Worm (Caenorhabditis elegans) whole organism, midembryonic: Measurements from ENCODE around the gene fbxc-24.
"Not testable (repeated sequence)": the region's sequence is repeated elsewhere in the genome, so short reads cannot be mapped to it uniquely, and the experiment has no call there.

Experiments used
- T22C8.4 ChIP-seq: fragments of 200-800 bp; sonication (Bioruptor generic); IDR thresholded peaks from 2 replicates; pipeline ENCODE4 v1.3.6; 2022; ENCODE audit warnings: missing genetic modification characterization, missing compliant biosample characterization
- cog-1 ChIP-seq: sonication (generic microtip); optimal IDR thresholded peaks from 2 replicates; lab custom pipeline; 2016; ENCODE audit warnings: missing genetic modification characterization, missing compliant biosample characterization
- flt-1 ChIP-seq: fragments of 200-800 bp; sonication (Bioruptor generic); IDR thresholded peaks from 2 replicates; pipeline ENCODE4 v1.3.6; 2022; ENCODE audit warnings: missing genetic modification characterization, missing compliant biosample characterization
- klf-2 ChIP-seq: fragments of 200-800 bp; sonication (Bioruptor generic); conservative IDR thresholded peaks from 2 replicates; pipeline ENCODE4 v1.3.6; 2022; ENCODE audit warnings: missing genetic modification reagents, missing genetic modification characterization, missing compliant biosample characterization
- med-1 ChIP-seq: sonication (generic microtip); optimal IDR thresholded peaks from 2 replicates; lab custom pipeline; 2017; ENCODE audit warnings: missing genetic modification characterization, mild to moderate bottlenecking, missing compliant biosample characterization, antibody characterized with exemption, missing genetic modification reagents; ENCODE audit not compliant: insufficient read depth
- ref-1 ChIP-seq: fragments of 200-800 bp; sonication (Bioruptor generic); conservative IDR thresholded peaks from 2 replicates; pipeline ENCODE4 v1.3.6; 2022; ENCODE audit warnings: missing genetic modification reagents, missing genetic modification characterization, missing compliant biosample characterization
- tab-1 ChIP-seq: fragments of 200-800 bp; sonication (Bioruptor generic); IDR thresholded peaks from 2 replicates; pipeline ENCODE4 v1.3.6; 2022; ENCODE audit warnings: missing genetic modification characterization, missing compliant biosample characterization
- ztf-23 ChIP-seq: fragments of 200-800 bp; sonication (Bioruptor generic); IDR thresholded peaks from 2 replicates; pipeline ENCODE4 v1.3.6; 2022; ENCODE audit warnings: missing genetic modification reagents, missing genetic modification characterization, missing compliant biosample characterization
- ztf-29 ChIP-seq: fragments of 200-800 bp; sonication (Bioruptor generic); IDR thresholded peaks from 2 replicates; pipeline ENCODE4 v1.3.6; 2022; ENCODE audit warnings: missing genetic modification reagents, missing genetic modification characterization, missing compliant biosample characterization

The fbxc-24 gene

DNA sequence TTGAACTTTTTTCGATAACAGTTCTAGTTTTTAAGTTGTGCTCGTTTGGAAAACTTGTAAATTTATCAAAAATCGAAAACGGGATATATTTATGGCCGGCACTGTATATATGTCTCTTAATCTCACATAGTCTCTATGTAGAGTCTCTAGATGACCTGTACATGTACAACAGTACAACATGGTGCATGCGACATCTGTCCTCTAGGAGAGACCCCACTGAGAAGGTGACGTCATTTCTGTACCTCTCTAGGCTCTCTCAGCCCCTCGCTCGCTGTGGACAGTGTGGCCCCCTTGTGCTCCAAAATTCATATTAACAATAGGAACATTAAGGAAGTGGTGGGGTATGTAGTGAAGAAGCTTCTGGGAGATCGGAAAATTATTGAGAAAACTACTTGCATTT, 27.8 kb upstream of the fbxc-24 start:
- TF ChIP-seq flt-1 (GFP tag; lab: Robert Waterston, UW): peak; percentile 54; the same call in 1 of the 2 replicates
- TF ChIP-seq ztf-29: no peak

ce11 chrII:932718-933117, 23.3 kb upstream of the fbxc-24 start, which contains the start of gene acs-15:
acs-15 (plus strand) TSS chrII:933018.
- TF ChIP-seq ztf-29 (no peak), T22C8.4 (GFP tag; lab: Robert Waterston, UW) (no peak), med-1 (GFP tag; lab: Kevin White, UChicago) (no peak), tab-1 (GFP tag; lab: Robert Waterston, UW) (no peak), klf-2 (GFP tag; lab: Robert Waterston, UW) (no peak), ztf-23 (GFP tag; lab: Robert Waterston, UW) (no peak), cog-1 (no peak), ref-1 (GFP tag; lab: Robert Waterston, UW) (no peak), flt-1 (GFP tag; lab: Robert Waterston, UW) (no peak)

ce11 chrII:930871-931270, 21.4 kb upstream of the fbxc-24 start, which contains the start of gene fbxc-34:
fbxc-34 (plus strand) TSS chrII:931171.
- TF ChIP-seq T22C8.4, flt-1, ref-1 (GFP tag; lab: Robert Waterston, UW): not testable (repeated sequence)

DNA sequence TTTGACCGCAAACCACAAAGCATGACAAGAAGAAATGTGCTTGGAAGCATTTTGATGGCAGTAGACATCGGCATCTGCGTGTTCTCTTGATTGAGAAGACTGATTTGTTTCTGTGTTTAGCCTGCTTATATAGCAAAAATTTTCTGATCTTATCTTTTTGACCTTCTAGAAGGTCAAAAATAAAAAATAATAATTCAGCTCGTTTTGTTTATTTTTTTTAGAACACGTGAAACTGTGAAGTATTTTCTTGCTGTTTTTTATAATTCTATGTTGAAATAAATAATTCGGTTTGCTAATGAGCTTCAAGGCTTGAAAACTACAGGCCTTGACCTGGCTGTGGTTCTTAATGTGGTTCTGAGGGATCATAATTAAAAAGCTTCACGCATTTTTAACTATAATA, 17.9 kb upstream of the fbxc-24 start, which contains the start of gene R07C3.13:
Gene R07C3.13, minus strand, starts transcription at position 101 of the 400 bp plus-strand sequence.
- TF ChIP-seq tab-1 (GFP tag; lab: Robert Waterston, UW): no peak
- no peak for TF ChIP-seq klf-2 (GFP tag; lab: Robert Waterston, UW)
- TF ChIP-seq flt-1 (GFP tag; lab: Robert Waterston, UW): no peak
- TF ChIP-seq med-1 (GFP tag; lab: Kevin White, UChicago): no peak
- no peak for TF ChIP-seq T22C8.4 (GFP tag; lab: Robert Waterston, UW)
- no peak for TF ChIP-seq cog-1
- no peak for TF ChIP-seq ztf-23 (GFP tag; lab: Robert Waterston, UW)
- TF ChIP-seq ztf-29: no peak
- no peak for TF ChIP-seq ref-1 (GFP tag; lab: Robert Waterston, UW)

DNA sequence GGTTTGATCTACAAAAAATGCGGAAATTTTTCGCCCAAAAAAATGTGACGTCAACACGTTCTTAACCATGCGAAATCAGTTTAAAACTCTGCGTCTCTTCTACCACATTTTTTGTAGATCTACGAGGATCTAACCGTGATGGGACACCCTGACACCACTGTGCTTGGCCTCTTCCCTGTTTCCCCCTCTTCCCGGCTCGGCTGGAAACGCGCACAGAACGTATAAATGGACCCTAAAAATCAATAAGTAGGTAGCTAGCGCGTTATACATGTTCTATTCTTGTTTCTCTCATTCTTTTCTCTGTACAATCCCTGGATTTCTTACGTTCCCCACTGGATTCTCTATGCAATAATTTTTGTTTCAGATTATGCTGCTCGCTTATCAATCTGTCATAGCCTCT, 14.1 kb upstream of the fbxc-24 start, which contains the start of gene fbxc-28:
Gene fbxc-28, plus strand, starts transcription at position 301 of the 400 bp plus-strand sequence.
- TF ChIP-seq T22C8.4 (GFP tag; lab: Robert Waterston, UW) (no peak), ref-1 (GFP tag; lab: Robert Waterston, UW) (no peak), cog-1 (no peak), klf-2 (GFP tag; lab: Robert Waterston, UW) (no peak), flt-1 (GFP tag; lab: Robert Waterston, UW) (no peak), ztf-23 (GFP tag; lab: Robert Waterston, UW) (no peak), tab-1 (GFP tag; lab: Robert Waterston, UW) (no peak)

ce11 chrII:922778-923177, 13.3 kb upstream of the fbxc-24 start:
- TF ChIP-seq tab-1 (GFP tag; lab: Robert Waterston, UW) (no peak), flt-1 (GFP tag; lab: Robert Waterston, UW) (no peak), klf-2 (GFP tag; lab: Robert Waterston, UW) (no peak), ztf-23 (GFP tag; lab: Robert Waterston, UW) (no peak), ztf-29 (no peak), cog-1 (no peak), med-1 (GFP tag; lab: Kevin White, UChicago) (no peak), ref-1 (GFP tag; lab: Robert Waterston, UW) (no peak), T22C8.4 (GFP tag; lab: Robert Waterston, UW) (no peak)

DNA sequence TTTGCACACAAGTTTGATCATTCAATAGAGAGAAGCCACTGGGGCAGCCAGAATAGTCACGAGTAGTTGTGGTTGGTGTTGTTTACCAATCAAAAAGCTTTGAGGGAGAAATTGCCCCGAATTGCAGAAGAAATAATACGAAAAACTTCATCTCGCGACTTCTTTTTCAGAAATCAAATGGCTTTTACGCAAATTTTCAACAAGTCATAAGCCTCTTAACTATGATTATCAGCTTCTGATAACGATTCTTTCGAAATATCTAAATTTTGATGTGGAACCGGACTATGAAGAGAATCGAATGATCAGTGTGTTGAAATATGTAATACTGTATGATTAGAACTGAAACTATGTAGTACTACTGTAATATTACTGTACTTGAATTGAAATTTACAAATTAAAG, 10.9 kb upstream of the fbxc-24 start:
- TF ChIP-seq klf-2 (GFP tag; lab: Robert Waterston, UW) (no peak), med-1 (GFP tag; lab: Kevin White, UChicago) (no peak), ztf-29 (no peak), flt-1 (GFP tag; lab: Robert Waterston, UW) (no peak), T22C8.4 (GFP tag; lab: Robert Waterston, UW) (no peak), tab-1 (GFP tag; lab: Robert Waterston, UW) (no peak), ref-1 (GFP tag; lab: Robert Waterston, UW) (no peak), cog-1 (no peak), ztf-23 (GFP tag; lab: Robert Waterston, UW) (no peak)

DNA sequence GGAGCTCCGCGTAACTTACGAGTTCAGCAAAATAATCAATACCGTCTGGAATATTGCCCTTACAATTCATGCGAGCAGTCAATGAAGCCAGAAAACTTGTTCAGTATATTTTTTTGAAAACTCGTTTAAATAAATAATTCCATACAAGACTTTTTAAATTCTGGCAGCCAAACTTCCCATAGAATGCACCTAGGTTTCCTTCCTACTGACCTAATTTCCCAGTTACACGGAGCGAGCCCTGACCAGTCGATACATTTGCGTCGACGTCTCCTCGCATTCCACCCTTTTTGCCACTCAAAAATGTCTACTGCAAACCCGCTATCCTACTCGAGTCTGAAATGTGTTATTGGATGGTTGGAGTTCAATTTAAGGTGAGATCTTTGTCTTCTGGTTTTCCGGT, 7.9 kb upstream of the fbxc-24 start, which contains the start of gene fbxc-30:
Gene fbxc-30, plus strand, starts transcription at position 301 of the 400 bp plus-strand sequence.
- TF ChIP-seq ztf-29 (no peak), flt-1 (GFP tag; lab: Robert Waterston, UW) (no peak), ref-1 (GFP tag; lab: Robert Waterston, UW) (no peak)

- TF ChIP-seq ztf-23 (GFP tag; lab: Robert Waterston, UW) (no peak), T22C8.4 (GFP tag; lab: Robert Waterston, UW) (no peak), ztf-29 (no peak), med-1 (GFP tag; lab: Kevin White, UChicago) (no peak), klf-2 (GFP tag; lab: Robert Waterston, UW) (no peak), ref-1 (GFP tag; lab: Robert Waterston, UW) (no peak)
Measured at ce11 chrII:915780-916179, 6.3 kb upstream of the fbxc-24 start, which contains the start of gene fbxc-29. fbxc-29 (plus strand) TSS chrII:916080.

ce11 chrII:915206-915605, 5.8 kb upstream of the fbxc-24 start:
- TF ChIP-seq cog-1 (no peak), ztf-29 (no peak), ref-1 (GFP tag; lab: Robert Waterston, UW) (no peak), med-1 (GFP tag; lab: Kevin White, UChicago) (no peak), T22C8.4 (GFP tag; lab: Robert Waterston, UW) (no peak), klf-2 (GFP tag; lab: Robert Waterston, UW) (no peak), tab-1 (GFP tag; lab: Robert Waterston, UW) (no peak), ztf-23 (GFP tag; lab: Robert Waterston, UW) (no peak), flt-1 (GFP tag; lab: Robert Waterston, UW) (no peak)
